Fruit fly (Drosophila melanogaster) Kc167 (cell line): Measurements from ENCODE around the gene CG43965.

Source experiments
- Myc ChIP-seq: fragments of >200 bp; optimal IDR thresholded peaks from 2 replicates; lab custom pipeline; 2017; ENCODE audit warnings: missing external identifiers
- h ChIP-seq: fragments of >200 bp; optimal IDR thresholded peaks from 3 replicates; lab custom pipeline; 2018; ENCODE audit warnings: missing external identifiers
- insv ChIP-seq: fragments of >200 bp; optimal IDR thresholded peaks from 3 replicates; lab custom pipeline; 2018; ENCODE audit warnings: missing external identifiers
- psq ChIP-seq: fragments of >200 bp; optimal IDR thresholded peaks from 2 replicates; lab custom pipeline; 2017; ENCODE audit warnings: missing external identifiers

dm6 chr3L:8725252-8725651 lies 322 bp downstream of the CG43965 start:
- TF ChIP-seq h = no peak
- TF ChIP-seq psq = no peak
- no peak for TF ChIP-seq insv
- TF ChIP-seq Myc (lab: Kevin White, UChicago) = no peak
